Worm (Caenorhabditis elegans) whole organism, mixed stage, embryonic: ENCODE data around the gene sorf-2.
A peak's percentile ranks its signal among the peaks of the same experiment; 100 is the strongest.

Experiments
- bed-3 ChIP-seq: fragments of 200-800 bp; sonication (Bioruptor generic); optimal IDR thresholded peaks from 3 replicates; lab custom pipeline; 2018; ENCODE audit warnings: mild to moderate bottlenecking, missing genetic modification characterization, moderate library complexity, missing compliant biosample characterization
- ceh-43 ChIP-seq: fragments of 200-800 bp; sonication (Bioruptor generic); optimal IDR thresholded peaks from 2 replicates; lab custom pipeline; 2018; ENCODE audit warnings: mild to moderate bottlenecking, missing genetic modification characterization, moderate library complexity, missing compliant biosample characterization
- ceh-83 ChIP-seq: fragments of 200-800 bp; sonication (Bioruptor generic); optimal IDR thresholded peaks from 2 replicates; lab custom pipeline; 2018; ENCODE audit warnings: mild to moderate bottlenecking, missing genetic modification characterization, missing compliant biosample characterization
- ces-1 ChIP-seq: fragments of 150-350 bp; optimal IDR thresholded peaks from 2 replicates; lab custom pipeline; 2014; ENCODE audit warnings: missing biosample characterization, missing genetic modification reagents, missing genetic modification characterization
- cnd-1 ChIP-seq: fragments of 200-800 bp; sonication (Bioruptor generic); optimal IDR thresholded peaks from 2 replicates; lab custom pipeline; 2018; ENCODE audit warnings: mild to moderate bottlenecking, missing genetic modification characterization, missing compliant biosample characterization
- drap-1 ChIP-seq: fragments of 200-800 bp; sonication (Bioruptor generic); optimal IDR thresholded peaks from 3 replicates; lab custom pipeline; 2018; ENCODE audit warnings: mild to moderate bottlenecking, missing genetic modification characterization, missing compliant biosample characterization
- ham-2 ChIP-seq: fragments of 200-800 bp; sonication (Bioruptor generic); optimal IDR thresholded peaks from 2 replicates; lab custom pipeline; 2018; ENCODE audit warnings: mild to moderate bottlenecking, missing genetic modification characterization, missing compliant biosample characterization
- lin-13 ChIP-seq: fragments of 150-350 bp; optimal IDR thresholded peaks from 2 replicates; lab custom pipeline; 2014; ENCODE audit warnings: missing biosample characterization, missing genetic modification characterization
- lsy-2 ChIP-seq: fragments of 150-350 bp; optimal IDR thresholded peaks from 2 replicates; lab custom pipeline; 2014; ENCODE audit warnings: missing biosample characterization, missing genetic modification characterization
- mab-5 ChIP-seq: fragments of 150-350 bp; optimal IDR thresholded peaks from 2 replicates; lab custom pipeline; 2014; ENCODE audit warnings: missing biosample characterization, missing genetic modification characterization
- mep-1 ChIP-seq: fragments of 150-350 bp; optimal IDR thresholded peaks from 2 replicates; lab custom pipeline; 2017; ENCODE audit warnings: missing biosample characterization, missing genetic modification reagents, missing genetic modification characterization, inconsistent platforms
- nhr-28 ChIP-seq: fragments of 150-350 bp; optimal IDR thresholded peaks from 2 replicates; lab custom pipeline; 2014; ENCODE audit warnings: missing biosample characterization, missing genetic modification characterization
- unc-39 ChIP-seq: fragments of 150-350 bp; optimal IDR thresholded peaks from 2 replicates; lab custom pipeline; 2014; ENCODE audit warnings: missing biosample characterization, missing genetic modification characterization
- unc-62 ChIP-seq: fragments of 150-350 bp; optimal IDR thresholded peaks from 2 replicates; lab custom pipeline; 2014; ENCODE audit warnings: missing biosample characterization, missing genetic modification reagents, missing genetic modification characterization
- ztf-11 ChIP-seq: fragments of 150-350 bp; optimal IDR thresholded peaks from 2 replicates; lab custom pipeline; 2014; ENCODE audit warnings: missing biosample characterization, missing genetic modification characterization

Gene sorf-2

DNA sequence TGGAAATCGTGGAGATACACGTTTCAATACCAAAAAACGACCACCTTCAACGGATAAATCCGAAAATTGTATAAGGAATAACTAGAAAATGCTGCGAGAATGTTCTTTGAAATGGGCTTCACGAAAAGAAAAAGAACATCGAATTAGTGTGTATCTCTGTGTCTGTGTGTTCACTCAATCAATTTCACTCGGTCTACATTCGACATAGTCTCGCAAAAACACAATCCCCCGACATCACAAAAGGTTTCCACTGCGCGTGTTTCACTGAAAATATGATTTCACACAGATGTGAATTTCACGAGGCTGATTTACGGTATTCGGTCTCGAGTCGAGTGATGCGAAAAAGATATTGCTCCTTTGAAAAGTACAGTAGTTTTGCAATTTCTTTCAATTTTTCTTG lies 47.3 kb downstream of the sorf-2 start:
- TF ChIP-seq ceh-83 (GFP tag; lab: Kevin White, UChicago) (no peak), ham-2 (GFP tag; lab: Kevin White, UChicago) (no peak), ces-1 (GFP tag; lab: Kevin White, UChicago) (peak; percentile 6), ceh-43 (GFP tag; lab: Kevin White, UChicago) (no peak)

DNA sequence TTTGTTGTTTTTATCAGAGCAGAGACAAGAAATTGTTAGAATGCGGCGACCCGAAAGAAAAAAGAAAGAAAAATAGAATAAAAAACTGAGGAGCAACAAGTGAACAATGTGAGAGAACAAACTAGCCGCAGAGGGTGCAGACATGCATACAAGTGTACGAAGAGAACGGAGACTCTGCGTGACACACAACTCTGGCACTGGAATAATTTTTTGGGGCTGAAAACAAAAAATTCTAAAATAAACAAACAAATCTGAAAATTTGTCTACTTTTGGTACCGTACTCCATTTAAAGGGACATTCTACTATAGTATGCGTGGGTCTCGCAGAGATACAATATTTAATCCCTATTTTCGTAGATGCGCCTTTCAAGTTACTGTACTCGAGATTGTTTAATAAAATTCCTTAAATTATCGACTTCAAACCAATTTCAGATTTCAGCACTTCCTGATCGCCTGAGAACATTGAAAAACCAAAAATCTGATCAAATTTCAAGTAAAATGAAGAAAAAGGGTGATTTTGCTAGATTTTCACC lies 48.6 kb downstream of the sorf-2 start:
- no peak for TF ChIP-seq nhr-28
- no peak for TF ChIP-seq ceh-83 (GFP tag; lab: Kevin White, UChicago)

DNA sequence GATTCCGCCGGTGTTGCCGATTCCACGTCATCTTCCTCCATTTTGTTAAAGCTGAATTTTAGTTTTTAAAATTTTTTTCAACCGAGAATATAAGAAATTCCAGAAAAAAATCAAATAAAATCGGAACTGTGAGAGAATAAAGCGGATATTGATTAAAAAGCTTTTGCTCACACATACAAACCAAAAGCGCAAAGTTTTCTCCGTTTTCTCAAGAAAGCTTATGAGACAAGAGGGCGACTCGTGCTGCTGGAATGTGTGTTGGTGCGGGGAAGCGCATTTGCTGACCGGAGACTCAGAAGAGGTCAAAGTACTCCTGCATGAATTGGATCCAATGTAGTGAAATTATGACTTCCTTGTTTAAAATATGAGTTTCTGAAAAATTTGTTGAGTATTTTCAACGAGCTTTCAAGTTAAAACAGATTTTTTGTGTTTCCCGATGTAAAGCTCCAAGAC lies 53.5 kb downstream of the sorf-2 start, which contains the start of gene paqr-2:
paqr-2 (minus strand) TSS at position 51 of the 453 bp plus-strand sequence.
- TF ChIP-seq ztf-11 (no peak), lsy-2 (peak; percentile 31)
- TF ChIP-seq, all 35 proteins: peak for 1

DNA sequence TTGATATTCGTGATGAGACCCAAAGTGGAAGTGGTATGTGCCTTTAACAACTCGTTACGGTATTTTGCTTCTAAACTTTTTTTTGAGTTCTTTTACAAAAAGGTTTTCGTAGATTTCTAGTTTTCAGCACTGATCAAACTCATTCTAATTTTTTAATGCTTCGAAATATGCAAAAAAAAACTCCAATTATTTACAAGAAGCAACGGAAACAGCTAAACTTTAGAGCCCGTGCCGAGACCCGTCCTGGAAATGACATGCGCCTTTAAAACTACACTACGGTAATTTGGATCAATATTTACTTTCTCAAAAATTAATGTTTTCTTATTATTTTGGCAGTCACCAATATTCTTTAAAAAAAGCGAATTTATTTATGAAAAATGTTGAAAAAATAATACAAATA lies 54.1 kb downstream of the sorf-2 start:
- TF ChIP-seq unc-39 (no peak), unc-62 (GFP tag; lab: Kevin White, UChicago) (no peak), cnd-1 (no peak), drap-1 (no peak), ces-1 (GFP tag; lab: Kevin White, UChicago) (no peak), bed-3 (GFP tag; lab: Kevin White, UChicago) (no peak), ham-2 (GFP tag; lab: Kevin White, UChicago) (no peak), mep-1 (no peak), mab-5 (tag; lab: Kevin White, UChicago) (no peak)

DNA sequence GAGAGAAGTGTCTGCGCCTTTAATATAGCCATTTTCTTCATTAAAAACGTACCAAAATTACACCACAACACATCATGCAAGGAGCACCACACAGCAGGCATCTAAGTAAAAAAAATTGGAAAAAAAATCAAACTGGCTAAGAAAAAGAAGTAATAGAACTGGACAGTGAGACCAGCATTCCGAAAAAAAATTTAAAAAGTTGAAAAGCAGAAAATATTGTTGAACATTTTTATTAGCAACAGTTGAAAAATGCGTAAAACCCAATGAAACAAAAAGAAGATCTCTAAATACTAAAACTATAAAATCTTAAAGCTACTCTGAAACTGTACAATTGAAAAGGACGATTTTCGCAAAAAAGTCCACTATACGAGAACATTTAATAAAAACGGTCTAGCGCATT lies 55.6 kb downstream of the sorf-2 start, which contains the start of gene Y32H12A.6:
Y32H12A.6 (minus strand) TSS at position 101 of the 400 bp plus-strand sequence.
- no peak for TF ChIP-seq lin-13 (tag; lab: Kevin White, UChicago)
- TF ChIP-seq unc-62 (GFP tag; lab: Kevin White, UChicago), result no peak
